Worm (Caenorhabditis elegans) whole organism, young adult: ENCODE measurements around the gene F53C3.1.

ENCODE experiments used
- C06A6.2 ChIP-seq: fragments of 200-800 bp; sonication (Bioruptor generic); conservative IDR thresholded peaks from 2 replicates; pipeline ENCODE4 v1.3.6; 2022; ENCODE audit warnings: missing genetic modification characterization, missing compliant biosample characterization
- D2030.7 ChIP-seq: fragments of 200-800 bp; sonication (Bioruptor generic); IDR thresholded peaks from 2 replicates; pipeline ENCODE4 v1.3.6; 2022; ENCODE audit warnings: missing genetic modification reagents, missing genetic modification characterization, missing compliant biosample characterization
- F10E7.11 ChIP-seq: sonication (generic microtip); optimal IDR thresholded peaks from 2 replicates; lab custom pipeline; 2017; ENCODE audit warnings: mild to moderate bottlenecking, missing genetic modification characterization, moderate library complexity, missing compliant biosample characterization
- K11D2.4 ChIP-seq: fragments of 200-800 bp; sonication (Bioruptor generic); IDR thresholded peaks from 2 replicates; pipeline ENCODE4 v1.3.6; 2022; ENCODE audit warnings: missing genetic modification reagents, missing genetic modification characterization, missing compliant biosample characterization
- K12H6.12 ChIP-seq: fragments of 200-800 bp; sonication (Bioruptor generic); optimal IDR thresholded peaks from 2 replicates; lab custom pipeline; 2018; ENCODE audit warnings: mild to moderate bottlenecking, missing genetic modification characterization, missing compliant biosample characterization
- Y53G8AR.9 ChIP-seq: fragments of 200-800 bp; sonication (Bioruptor generic); conservative IDR thresholded peaks from 2 replicates; pipeline ENCODE4 v1.3.6; 2022; ENCODE audit warnings: missing genetic modification reagents, missing genetic modification characterization, missing compliant biosample characterization
- Y79H2A.3 ChIP-seq: fragments of 200-800 bp; sonication (Bioruptor generic); conservative IDR thresholded peaks from 2 replicates; pipeline ENCODE4 v1.3.6; 2022; ENCODE audit warnings: missing genetic modification reagents, missing genetic modification characterization, missing compliant biosample characterization
- athp-1 ChIP-seq: sonication (generic microtip); optimal IDR thresholded peaks from 2 replicates; lab custom pipeline; 2017; ENCODE audit warnings: mild to moderate bottlenecking, missing genetic modification characterization, missing compliant biosample characterization
- attf-3 ChIP-seq: fragments of 200-800 bp; sonication (Bioruptor generic); conservative IDR thresholded peaks from 2 replicates; pipeline ENCODE4 v1.3.6; 2022; ENCODE audit warnings: missing genetic modification reagents, missing genetic modification characterization, missing compliant biosample characterization
- bed-2 ChIP-seq: fragments of 200-800 bp; sonication (Bioruptor generic); IDR thresholded peaks from 2 replicates; pipeline ENCODE4 v1.3.6; 2022; ENCODE audit warnings: missing genetic modification reagents, missing genetic modification characterization, missing compliant biosample characterization
- ccch-3 ChIP-seq: fragments of 200-800 bp; sonication (Bioruptor generic); optimal IDR thresholded peaks from 2 replicates; lab custom pipeline; 2018; ENCODE audit warnings: mild to moderate bottlenecking, missing genetic modification characterization, missing compliant biosample characterization
- cebp-1 ChIP-seq, 2 experiments: fragments of 200-800 bp in 1 of 2; sonication (Bioruptor generic) in 1 of 2; sonication (generic microtip) in 1 of 2; IDR thresholded peaks in 1 of 2; optimal IDR thresholded peaks in 1 of 2; 2 replicates each; pipeline versions ENCODE4 v1.3.6 to Lab custom; 2017 to 2022; ENCODE audit warnings: missing compliant biosample characterization in 2 of 2, missing genetic modification characterization in 2 of 2, mild to moderate bottlenecking in 1 of 2, missing genetic modification reagents in 1 of 2, moderate library complexity in 1 of 2
- cebp-2 ChIP-seq: fragments of 200-800 bp; sonication (Bioruptor generic); IDR thresholded peaks from 2 replicates; pipeline ENCODE4 v1.3.6; 2022; ENCODE audit warnings: missing genetic modification characterization, missing compliant biosample characterization
- ceh-91 ChIP-seq: fragments of 200-800 bp; sonication (Bioruptor generic); IDR thresholded peaks from 2 replicates; pipeline ENCODE4 v1.3.6; 2022; ENCODE audit warnings: missing genetic modification reagents, missing genetic modification characterization, missing compliant biosample characterization
- chd-7 ChIP-seq: sonication (generic microtip); optimal IDR thresholded peaks from 2 replicates; lab custom pipeline; 2016; ENCODE audit warnings: mild to moderate bottlenecking, missing genetic modification characterization, moderate library complexity, missing compliant biosample characterization
- die-1 ChIP-seq: sonication (generic microtip); optimal IDR thresholded peaks from 2 replicates; lab custom pipeline; 2016; ENCODE audit warnings: missing genotype, mild to moderate bottlenecking, missing genetic modification characterization, missing compliant biosample characterization
- him-1 ChIP-seq: sonication (generic microtip); optimal IDR thresholded peaks from 2 replicates; lab custom pipeline; 2016; ENCODE audit warnings: missing genotype, missing genetic modification reagents, missing genetic modification characterization, missing compliant biosample characterization
- hmg-20 ChIP-seq: fragments of 200-800 bp; sonication (Bioruptor generic); IDR thresholded peaks from 2 replicates; pipeline ENCODE4 v1.3.6; 2022; ENCODE audit warnings: missing genetic modification reagents, missing genetic modification characterization, missing compliant biosample characterization
- lin-26 ChIP-seq: fragments of 200-800 bp; sonication (Bioruptor generic); IDR thresholded peaks from 2 replicates; pipeline ENCODE4 v1.3.6; 2022; ENCODE audit warnings: missing genetic modification reagents, missing genetic modification characterization, missing compliant biosample characterization
- lin-40 ChIP-seq: sonication (generic microtip); optimal IDR thresholded peaks from 2 replicates; lab custom pipeline; 2016; ENCODE audit warnings: missing genetic modification characterization, mild to moderate bottlenecking, missing compliant biosample characterization, missing genotype, missing genetic modification reagents
- madf-10 ChIP-seq: sonication (generic microtip); optimal IDR thresholded peaks from 2 replicates; lab custom pipeline; 2016; ENCODE audit warnings: mild to moderate bottlenecking, missing genetic modification characterization, missing compliant biosample characterization
- madf-6 ChIP-seq: fragments of 200-800 bp; sonication (Bioruptor generic); IDR thresholded peaks from 2 replicates; pipeline ENCODE4 v1.3.6; 2022; ENCODE audit warnings: missing genetic modification reagents, missing genetic modification characterization, missing compliant biosample characterization
- nfyb-1 ChIP-seq: fragments of 200-800 bp; sonication (Bioruptor generic); IDR thresholded peaks from 2 replicates; pipeline ENCODE4 v1.3.6; 2022; ENCODE audit warnings: missing genetic modification reagents, missing genetic modification characterization, missing compliant biosample characterization
- nhr-80 ChIP-seq: sonication (generic microtip); optimal IDR thresholded peaks from 2 replicates; lab custom pipeline; 2016; ENCODE audit warnings: missing genetic modification characterization, missing compliant biosample characterization
- pbrm-1 ChIP-seq: fragments of 200-800 bp; sonication (Bioruptor generic); IDR thresholded peaks from 2 replicates; pipeline ENCODE4 v1.3.6; 2022; ENCODE audit warnings: missing genetic modification reagents, missing genetic modification characterization, missing compliant biosample characterization
- rcor-1 ChIP-seq: fragments of 200-800 bp; sonication (Bioruptor generic); IDR thresholded peaks from 2 replicates; pipeline ENCODE4 v1.3.6; 2022; ENCODE audit warnings: missing genetic modification reagents, missing genetic modification characterization, missing compliant biosample characterization
- sdz-38 ChIP-seq: sonication (generic microtip); optimal IDR thresholded peaks from 2 replicates; lab custom pipeline; 2016; ENCODE audit warnings: missing genotype, missing genetic modification characterization, missing compliant biosample characterization
- somi-1 ChIP-seq: fragments of 200-800 bp; sonication (Bioruptor generic); optimal IDR thresholded peaks from 2 replicates; lab custom pipeline; 2018; ENCODE audit warnings: mild to moderate bottlenecking, missing genetic modification characterization, missing compliant biosample characterization
- tbp1 ChIP-seq: fragments of 200-800 bp; sonication (Bioruptor generic); optimal IDR thresholded peaks from 2 replicates; lab custom pipeline; 2018; ENCODE audit warnings: mild to moderate bottlenecking, missing genetic modification characterization, missing compliant biosample characterization
- unc-130 ChIP-seq: sonication (generic microtip); optimal IDR thresholded peaks from 2 replicates; lab custom pipeline; 2016; ENCODE audit warnings: missing genetic modification reagents, missing genetic modification characterization, missing compliant biosample characterization
- ztf-28 ChIP-seq: fragments of 200-800 bp; sonication (Bioruptor generic); IDR thresholded peaks from 2 replicates; pipeline ENCODE4 v1.3.6; 2022; ENCODE audit warnings: missing genetic modification reagents, missing genetic modification characterization, missing compliant biosample characterization
- ztf-3 ChIP-seq: fragments of 200-800 bp; sonication (Bioruptor generic); optimal IDR thresholded peaks from 2 replicates; lab custom pipeline; 2018; ENCODE audit warnings: mild to moderate bottlenecking, missing genetic modification characterization, missing compliant biosample characterization

Gene F53C3.1

ce11 chrII:3952967-3953366 is 41.2 kb downstream of the F53C3.1 start:
- TF ChIP-seq cebp-1 (GFP tag; IDR thresholded peaks at IDR 0.05; lab: Robert Waterston, UW) (no peak), cebp-1 (tag; optimal IDR thresholded peaks at IDR 0.05; lab: Kevin White, UChicago) (peak; percentile 3), Y79H2A.3 (GFP tag; lab: Robert Waterston, UW) (no peak), athp-1 (no peak)

ce11 chrII:3954018-3954417 is 42.2 kb downstream of the F53C3.1 start:
- TF ChIP-seq nhr-80 (peak; percentile 46), ztf-28 (GFP tag; lab: Robert Waterston, UW) (no peak)

- TF ChIP-seq rcor-1 (no peak), cebp-1 (GFP tag; IDR thresholded peaks at IDR 0.05; lab: Robert Waterston, UW) (no peak), cebp-1 (tag; optimal IDR thresholded peaks at IDR 0.05; lab: Kevin White, UChicago) (peak; percentile 4)
Measured at ce11 chrII:3954838-3955237, 43.0 kb downstream of the F53C3.1 start.

ce11 chrII:3955938-3956337 is 44.1 kb downstream of the F53C3.1 start:
- TF ChIP-seq sdz-38 (tag; lab: Kevin White, UChicago): no peak
- TF ChIP-seq cebp-2 (GFP tag; lab: Robert Waterston, UW): no peak
- no peak for TF ChIP-seq C06A6.2 (GFP tag; lab: Robert Waterston, UW)
- no peak for TF ChIP-seq chd-7
- TF ChIP-seq attf-3 (GFP tag; lab: Robert Waterston, UW): no peak
- no peak for TF ChIP-seq K11D2.4
- no peak for TF ChIP-seq Y53G8AR.9 (GFP tag; lab: Robert Waterston, UW)
- TF ChIP-seq ccch-3 (GFP tag; lab: Kevin White, UChicago): no peak
- TF ChIP-seq K12H6.12 (tag; lab: Kevin White, UChicago): no peak
- TF ChIP-seq ztf-3 (GFP tag; lab: Kevin White, UChicago): no peak
- no peak for TF ChIP-seq tbp1 (GFP tag; lab: Kevin White, UChicago)
- no peak for TF ChIP-seq F10E7.11 (tag; lab: Kevin White, UChicago)
- TF ChIP-seq D2030.7: no peak
- no peak for TF ChIP-seq hmg-20 (GFP tag; lab: Robert Waterston, UW)
- TF ChIP-seq madf-6 (GFP tag; lab: Robert Waterston, UW): no peak
- no peak for TF ChIP-seq bed-2 (GFP tag; lab: Robert Waterston, UW)
- TF ChIP-seq ceh-91 (GFP tag; lab: Robert Waterston, UW): no peak
- TF ChIP-seq nfyb-1 (GFP tag; lab: Robert Waterston, UW): no peak
- no peak for TF ChIP-seq unc-130

ce11 chrII:3956744-3957143 is 44.9 kb downstream of the F53C3.1 start:
- TF ChIP-seq die-1 (tag; lab: Kevin White, UChicago) (no peak), lin-26 (no peak), pbrm-1 (no peak), K12H6.12 (tag; lab: Kevin White, UChicago) (no peak), lin-40 (tag; lab: Kevin White, UChicago) (no peak), him-1 (no peak), somi-1 (GFP tag; lab: Kevin White, UChicago) (peak; percentile 51), madf-10 (tag; lab: Kevin White, UChicago) (no peak)
